Fruit fly (Drosophila melanogaster) whole organism, pupa: ENCODE measurements around the gene CG7131.
A peak's percentile ranks its signal among the peaks of the same experiment; 100 is the strongest.

Experiments used
- CG10348 ChIP-seq: fragments of 200-800 bp; sonication (Bioruptor generic); IDR thresholded peaks from 2 replicates; pipeline ENCODE4 v1.3.6; 2022; ENCODE audit warnings: missing biosample characterization, missing genetic modification characterization
- CG12605 ChIP-seq: fragments of 200-800 bp; sonication (Bioruptor generic); IDR thresholded peaks from 2 replicates; pipeline ENCODE4 v1.3.6; 2022; ENCODE audit warnings: missing biosample characterization, missing genetic modification characterization
- CG13204 ChIP-seq: fragments of 200-800 bp; sonication (Bioruptor generic); optimal IDR thresholded peaks from 2 replicates; lab custom pipeline; 2018; ENCODE audit warnings: missing biosample characterization, mild to moderate bottlenecking, missing genetic modification characterization, moderate library complexity
- CG14655 ChIP-seq: fragments of 200-800 bp; sonication (Bioruptor generic); optimal IDR thresholded peaks from 3 replicates; lab custom pipeline; 2017; ENCODE audit warnings: mild to moderate bottlenecking, missing biosample characterization, missing genetic modification reagents, missing genetic modification characterization
- CG15710 ChIP-seq: fragments of 200-800 bp; sonication (Bioruptor generic); optimal IDR thresholded peaks from 2 replicates; lab custom pipeline; 2018; ENCODE audit warnings: missing biosample characterization, mild to moderate bottlenecking, missing genetic modification characterization, moderate library complexity
- CG17806 ChIP-seq: fragments of 200-800 bp; sonication (Bioruptor generic); optimal IDR thresholded peaks from 2 replicates; lab custom pipeline; 2018; ENCODE audit warnings: missing biosample characterization, mild to moderate bottlenecking, missing genetic modification characterization, moderate library complexity
- CG32121 ChIP-seq: fragments of 200-800 bp; sonication (Bioruptor generic); IDR thresholded peaks from 2 replicates; pipeline ENCODE4 v1.3.6; 2022; ENCODE audit warnings: missing biosample characterization, missing genetic modification characterization
- CG34367 ChIP-seq: fragments of 200-800 bp; sonication (Bioruptor generic); optimal IDR thresholded peaks from 2 replicates; lab custom pipeline; 2018; ENCODE audit warnings: missing biosample characterization, mild to moderate bottlenecking, missing genetic modification characterization
- CG4496 ChIP-seq: fragments of 200-800 bp; sonication (Bioruptor generic); IDR thresholded peaks from 3 replicates; pipeline ENCODE4 v1.3.6; 2022; ENCODE audit warnings: missing biosample characterization, missing genetic modification characterization
- CG8159 ChIP-seq: fragments of 200-800 bp; sonication (Bioruptor generic); optimal IDR thresholded peaks from 3 replicates; lab custom pipeline; 2018; ENCODE audit warnings: missing biosample characterization, mild to moderate bottlenecking, missing genetic modification characterization, moderate library complexity
- CG8301 ChIP-seq: fragments of 200-800 bp; sonication (Bioruptor generic); optimal IDR thresholded peaks from 2 replicates; lab custom pipeline; 2018; ENCODE audit warnings: missing biosample characterization, mild to moderate bottlenecking, missing genetic modification characterization
- D1 ChIP-seq: fragments of 200-800 bp; sonication (Bioruptor generic); optimal IDR thresholded peaks from 2 replicates; lab custom pipeline; 2018; ENCODE audit warnings: missing biosample characterization, mild to moderate bottlenecking, missing genetic modification characterization, moderate library complexity
- EcR ChIP-seq: fragments of 200-800 bp; sonication (Bioruptor generic); optimal IDR thresholded peaks from 3 replicates; lab custom pipeline; 2019; ENCODE audit warnings: missing biosample characterization, missing genetic modification characterization, mild to moderate bottlenecking, moderate library complexity, missing genetic modification reagents
- Ets98B ChIP-seq: fragments of 200-800 bp; sonication (Bioruptor generic); IDR thresholded peaks from 2 replicates; pipeline ENCODE4 v1.3.6; 2022; ENCODE audit warnings: missing biosample characterization, missing genetic modification characterization
- Pif1A ChIP-seq: fragments of 200-800 bp; sonication (Bioruptor generic); optimal IDR thresholded peaks from 3 replicates; lab custom pipeline; 2016; ENCODE audit warnings: missing biosample characterization, missing genetic modification characterization
- Pif1B ChIP-seq: fragments of 200-800 bp; sonication (Bioruptor generic); optimal IDR thresholded peaks from 3 replicates; lab custom pipeline; 2016; ENCODE audit warnings: missing biosample characterization, missing genetic modification characterization
- Snoo ChIP-seq: fragments of 200-800 bp; sonication (Bioruptor generic); optimal IDR thresholded peaks from 3 replicates; lab custom pipeline; 2017; ENCODE audit warnings: missing biosample characterization, mild to moderate bottlenecking, missing genetic modification characterization, inconsistent platforms
- fd96Ca ChIP-seq: fragments of 200-800 bp; sonication (Bioruptor generic); IDR thresholded peaks from 3 replicates; pipeline ENCODE4 v1.3.6; 2022; ENCODE audit warnings: missing biosample characterization, missing genetic modification characterization
- gl ChIP-seq: fragments of 200-800 bp; sonication (Bioruptor generic); optimal IDR thresholded peaks from 2 replicates; lab custom pipeline; 2018; ENCODE audit warnings: missing biosample characterization, mild to moderate bottlenecking, missing genetic modification characterization
- rn ChIP-seq: fragments of 200-800 bp; sonication (Bioruptor generic); IDR thresholded peaks from 2 replicates; pipeline ENCODE4 v1.3.6; 2022; ENCODE audit warnings: missing biosample characterization, missing genetic modification characterization

Gene CG7131

DNA sequence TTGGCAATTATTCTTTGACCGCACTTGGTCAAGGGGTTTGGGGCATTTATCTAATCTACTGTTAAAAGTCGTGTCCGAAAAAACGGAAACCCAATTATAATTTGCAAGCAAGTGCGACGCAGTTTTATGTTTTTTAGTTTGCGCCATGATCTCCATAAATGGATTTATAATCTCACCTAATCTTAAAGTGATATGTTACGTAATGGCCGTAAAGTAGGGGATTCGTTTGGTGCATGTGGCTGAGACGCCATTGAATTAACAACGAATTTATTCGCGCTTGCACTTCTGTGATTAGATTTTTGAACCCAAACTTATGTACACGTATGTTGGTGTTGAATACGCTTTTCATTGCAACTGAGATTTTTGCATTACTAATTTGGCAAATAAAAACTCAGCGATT, 11.9 kb downstream of the CG7131 start:
- TF ChIP-seq Pif1A (GFP tag; lab: Kevin White, UChicago) = no peak
- TF ChIP-seq, all 21 proteins: peak for 0

DNA sequence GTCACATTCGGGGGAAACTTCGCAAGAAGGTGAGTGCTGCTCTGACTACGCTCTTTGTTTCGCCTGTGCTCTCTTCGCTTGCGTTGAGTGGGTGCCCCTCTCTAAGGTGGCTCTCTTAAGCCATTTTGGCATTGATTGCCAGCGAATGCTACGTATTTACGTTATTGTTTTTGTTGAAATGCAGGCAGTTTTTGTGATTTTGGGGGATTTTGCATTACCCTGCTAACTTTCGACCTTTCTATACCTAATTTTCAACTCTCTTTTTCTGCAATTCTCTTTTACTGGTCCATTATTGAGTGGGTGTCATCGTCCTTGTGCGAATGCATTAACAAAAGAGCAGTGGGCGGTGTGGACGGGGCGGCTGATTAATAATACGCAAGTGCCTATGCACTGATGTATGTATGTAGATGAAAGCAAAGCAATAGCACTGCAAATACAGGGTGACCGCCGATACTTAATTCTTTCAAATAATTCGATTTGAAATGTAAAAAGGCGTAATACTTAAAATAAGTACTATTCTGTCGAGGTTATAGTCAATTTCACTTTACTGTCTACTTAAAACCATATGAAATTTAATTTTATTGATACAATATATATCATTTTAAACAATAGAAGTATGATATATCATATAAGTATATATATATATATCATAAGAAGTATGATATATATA, 13.3 kb downstream of the CG7131 start:
- no peak for TF ChIP-seq gl (tag; lab: Kevin White, UChicago)
- TF ChIP-seq EcR (GFP tag; lab: Kevin White, UChicago) = peak; percentile 94
- TF ChIP-seq CG8159 (tag; lab: Kevin White, UChicago) = no peak
- TF ChIP-seq CG32121 (GFP tag; lab: Robert Waterston, UW) = peak; percentile 75
- no peak for TF ChIP-seq rn (GFP tag; lab: Robert Waterston, UW)
- peak; percentile 69 for TF ChIP-seq CG4496
- peak; percentile 9 for TF ChIP-seq CG15710 (tag; lab: Kevin White, UChicago)
- TF ChIP-seq CG34367 = peak; percentile 19
- TF ChIP-seq fd96Ca (GFP tag; lab: Robert Waterston, UW) = no peak; the same call in 2 of the 3 replicates
- TF ChIP-seq Ets98B = peak; percentile 10; the same call in 1 of the 2 replicates
- no peak for TF ChIP-seq D1 (tag; lab: Kevin White, UChicago)
- peak; percentile 25 for TF ChIP-seq CG17806 (tag; lab: Kevin White, UChicago)
- no peak for TF ChIP-seq Snoo (tag; lab: Kevin White, UChicago)
- peak; percentile 5 for TF ChIP-seq Pif1B (GFP tag; lab: Kevin White, UChicago)
- TF ChIP-seq CG13204 (GFP tag; lab: Kevin White, UChicago) = no peak
- TF ChIP-seq CG12605 (GFP tag; lab: Robert Waterston, UW) = peak; percentile 67

DNA sequence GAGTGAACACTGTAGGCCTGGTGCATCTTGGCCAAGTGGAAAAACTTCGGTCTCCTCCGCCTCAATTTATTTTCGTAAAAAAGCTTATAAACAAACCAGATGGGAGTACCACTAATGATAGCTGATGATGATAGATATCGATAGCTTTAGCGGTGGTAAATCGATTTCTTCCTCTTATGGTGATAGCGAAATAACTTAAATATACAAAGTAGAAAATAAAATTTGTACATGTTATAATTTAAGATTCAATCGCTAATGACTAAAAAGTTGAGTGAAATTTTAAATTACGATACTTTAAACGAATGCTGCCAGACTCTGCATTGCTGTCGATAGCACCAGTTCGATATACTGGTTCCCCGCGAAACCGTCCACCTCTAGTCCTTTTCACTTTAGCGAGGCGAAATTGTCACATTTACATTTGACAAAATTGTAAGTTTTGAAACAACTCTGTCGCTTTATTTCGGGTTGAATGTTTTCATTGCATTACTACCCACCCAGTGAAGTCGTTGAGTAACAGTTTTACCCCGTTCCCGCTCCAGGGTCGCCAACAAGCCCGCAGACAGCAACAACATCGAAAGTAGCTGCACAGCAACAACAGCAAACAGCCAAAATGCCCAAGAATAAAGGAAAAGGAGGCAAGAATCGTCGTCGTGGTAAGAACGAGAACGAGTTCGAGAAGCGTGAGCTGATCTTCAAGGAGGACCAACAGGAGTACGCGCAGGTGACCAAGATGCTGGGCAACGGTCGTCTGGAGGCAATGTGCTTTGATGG, 14.1 kb downstream of the CG7131 start, which contains the start of the genes Vps39 and eIF1A:
Vps39 (minus strand) TSS at position 119 of the 771 bp plus-strand sequence.
eIF1A (plus strand) TSS at position 338 of the 771 bp plus-strand sequence.
- TF ChIP-seq D1 (tag; lab: Kevin White, UChicago) = no peak

DNA sequence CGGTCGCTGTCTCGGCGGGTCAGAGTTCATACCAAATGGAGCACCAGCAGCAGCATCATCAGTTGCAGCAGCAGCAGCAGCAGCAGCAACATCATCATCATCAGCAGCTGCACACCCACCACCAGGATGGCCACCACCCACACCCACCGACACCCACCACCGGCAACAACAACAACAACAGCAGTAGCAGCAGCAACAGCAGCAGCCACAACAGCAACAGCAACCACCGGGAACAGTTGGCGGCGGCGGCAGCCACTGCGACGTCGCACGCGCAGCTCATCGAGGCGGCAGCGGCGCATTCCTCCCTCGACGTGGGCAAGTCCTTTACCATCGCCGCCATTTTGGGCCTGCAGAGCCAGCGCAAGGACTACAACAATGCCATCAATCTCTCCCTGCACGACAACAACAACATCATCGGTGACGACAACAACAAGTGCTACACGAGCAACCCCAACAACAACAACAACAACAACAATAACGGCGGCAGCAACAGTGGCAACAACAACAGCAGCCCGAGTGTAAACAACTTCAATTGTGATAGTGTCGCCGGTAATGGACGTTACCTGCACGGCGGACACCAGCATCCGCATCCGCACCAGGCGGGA, 18.7 kb downstream of the CG7131 start:
- TF ChIP-seq CG34367 = no peak
- TF ChIP-seq CG8301 (tag; lab: Kevin White, UChicago) = no peak
- no peak for TF ChIP-seq CG15710 (tag; lab: Kevin White, UChicago)
- TF ChIP-seq CG4496 = no peak
- TF ChIP-seq Pif1A (GFP tag; lab: Kevin White, UChicago) = no peak
- no peak for TF ChIP-seq Pif1B (GFP tag; lab: Kevin White, UChicago)
- TF ChIP-seq Snoo (tag; lab: Kevin White, UChicago) = no peak
- no peak for TF ChIP-seq CG14655 (GFP tag; lab: Kevin White, UChicago)
- no peak for TF ChIP-seq CG10348 (GFP tag; lab: Robert Waterston, UW)
- no peak for TF ChIP-seq CG8159 (tag; lab: Kevin White, UChicago)
- TF ChIP-seq gl (tag; lab: Kevin White, UChicago) = no peak

DNA sequence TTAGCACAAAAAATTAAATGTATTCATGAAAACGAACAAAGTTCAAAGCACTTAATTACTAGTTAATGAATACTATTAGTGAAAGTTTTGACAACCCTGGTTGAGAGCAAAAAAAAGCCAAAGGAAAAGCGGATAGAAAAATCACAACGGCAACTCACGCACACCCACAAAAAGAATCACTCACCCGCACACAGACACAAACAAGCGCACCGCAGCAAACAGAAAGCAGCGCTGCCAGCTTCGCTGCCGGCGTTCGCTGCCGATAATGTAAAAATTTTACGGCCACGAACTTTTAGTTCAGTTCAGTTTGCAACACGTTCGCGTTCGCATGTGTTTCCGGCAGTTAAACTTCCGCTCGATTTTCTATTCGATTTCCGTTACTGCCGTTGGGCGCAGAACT, 21.1 kb downstream of the CG7131 start, which contains the start of gene CG18599:
CG18599 (plus strand) TSS at position 301 of the 400 bp plus-strand sequence.
- no peak for TF ChIP-seq rn (GFP tag; lab: Robert Waterston, UW)
- TF ChIP-seq CG15710 (tag; lab: Kevin White, UChicago) = no peak
- TF ChIP-seq CG34367 = no peak
- no peak for TF ChIP-seq CG17806 (tag; lab: Kevin White, UChicago)
- TF ChIP-seq Ets98B = no peak
- no peak for TF ChIP-seq EcR (GFP tag; lab: Kevin White, UChicago)
- no peak for TF ChIP-seq Pif1A (GFP tag; lab: Kevin White, UChicago)
- TF ChIP-seq CG10348 (GFP tag; lab: Robert Waterston, UW) = no peak
- no peak for TF ChIP-seq D1 (tag; lab: Kevin White, UChicago)
- TF ChIP-seq Pif1B (GFP tag; lab: Kevin White, UChicago) = no peak
- TF ChIP-seq CG32121 (GFP tag; lab: Robert Waterston, UW) = no peak
- no peak for TF ChIP-seq CG12605 (GFP tag; lab: Robert Waterston, UW)
- no peak for TF ChIP-seq CG4496

DNA sequence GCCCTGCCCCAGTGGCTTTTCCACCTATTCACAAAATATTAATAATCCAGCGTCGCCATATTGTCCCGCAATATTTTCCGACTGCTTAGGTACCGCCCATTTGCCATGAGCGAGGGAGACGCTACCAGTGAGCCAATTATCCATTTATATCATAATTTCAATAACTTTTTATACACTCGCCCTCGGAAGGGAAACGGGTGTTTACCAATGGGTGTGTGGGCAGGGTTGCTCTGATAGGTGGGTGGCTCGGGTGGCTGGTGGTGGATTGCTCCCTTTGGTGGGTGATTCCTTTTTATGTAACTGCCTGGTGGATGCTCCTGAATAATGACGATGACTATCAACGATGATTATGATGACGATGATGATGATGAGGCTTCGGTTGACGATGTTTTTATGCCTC, 21.9 kb downstream of the CG7131 start:
- TF ChIP-seq Pif1B (GFP tag; lab: Kevin White, UChicago) = no peak
- no peak for TF ChIP-seq CG14655 (GFP tag; lab: Kevin White, UChicago)
- no peak for TF ChIP-seq Ets98B
- no peak for TF ChIP-seq Snoo (tag; lab: Kevin White, UChicago)
- no peak for TF ChIP-seq gl (tag; lab: Kevin White, UChicago)
